Worm (Caenorhabditis elegans) whole organism, midembryonic: Measurements from ENCODE around the gene clec-251.

ENCODE experiments used
- T22C8.4 ChIP-seq: fragments of 200-800 bp; sonication (Bioruptor generic); IDR thresholded peaks from 2 replicates; pipeline ENCODE4 v1.3.6; 2022; ENCODE audit warnings: missing genetic modification characterization, missing compliant biosample characterization
- cog-1 ChIP-seq: sonication (generic microtip); optimal IDR thresholded peaks from 2 replicates; lab custom pipeline; 2016; ENCODE audit warnings: missing genetic modification characterization, missing compliant biosample characterization
- flt-1 ChIP-seq: fragments of 200-800 bp; sonication (Bioruptor generic); IDR thresholded peaks from 2 replicates; pipeline ENCODE4 v1.3.6; 2022; ENCODE audit warnings: missing genetic modification characterization, missing compliant biosample characterization
- klf-2 ChIP-seq: fragments of 200-800 bp; sonication (Bioruptor generic); conservative IDR thresholded peaks from 2 replicates; pipeline ENCODE4 v1.3.6; 2022; ENCODE audit warnings: missing genetic modification reagents, missing genetic modification characterization, missing compliant biosample characterization
- med-1 ChIP-seq: sonication (generic microtip); optimal IDR thresholded peaks from 2 replicates; lab custom pipeline; 2017; ENCODE audit warnings: missing genetic modification characterization, mild to moderate bottlenecking, missing compliant biosample characterization, antibody characterized with exemption, missing genetic modification reagents; ENCODE audit not compliant: insufficient read depth
- ref-1 ChIP-seq: fragments of 200-800 bp; sonication (Bioruptor generic); conservative IDR thresholded peaks from 2 replicates; pipeline ENCODE4 v1.3.6; 2022; ENCODE audit warnings: missing genetic modification reagents, missing genetic modification characterization, missing compliant biosample characterization
- tab-1 ChIP-seq: fragments of 200-800 bp; sonication (Bioruptor generic); IDR thresholded peaks from 2 replicates; pipeline ENCODE4 v1.3.6; 2022; ENCODE audit warnings: missing genetic modification characterization, missing compliant biosample characterization
- ztf-23 ChIP-seq: fragments of 200-800 bp; sonication (Bioruptor generic); IDR thresholded peaks from 2 replicates; pipeline ENCODE4 v1.3.6; 2022; ENCODE audit warnings: missing genetic modification reagents, missing genetic modification characterization, missing compliant biosample characterization
- ztf-29 ChIP-seq: fragments of 200-800 bp; sonication (Bioruptor generic); IDR thresholded peaks from 2 replicates; pipeline ENCODE4 v1.3.6; 2022; ENCODE audit warnings: missing genetic modification reagents, missing genetic modification characterization, missing compliant biosample characterization

The clec-251 gene

ce11 chrV:18722510-18723299 lies 24.1 kb downstream of the clec-251 start:
- TF ChIP-seq flt-1 = no peak
- TF ChIP-seq tab-1 (GFP tag; lab: Robert Waterston, UW) = 0 out of 2 replicates have a peak, but pooled peaks have one; percentile 53
- TF ChIP-seq T22C8.4 (GFP tag; lab: Robert Waterston, UW) = 0 out of 2 replicates have a peak, but pooled peaks have one; percentile 12

ce11 chrV:18721873-18722272 lies 24.9 kb downstream of the clec-251 start:
- TF ChIP-seq ztf-29 = no peak
- no peak for TF ChIP-seq ztf-23
- TF ChIP-seq ref-1 (GFP tag; lab: Robert Waterston, UW) = no peak
- no peak for TF ChIP-seq cog-1 (tag; lab: Kevin White, UChicago)
- TF ChIP-seq tab-1 (GFP tag; lab: Robert Waterston, UW) = no peak
- no peak for TF ChIP-seq flt-1
- TF ChIP-seq med-1 (GFP tag; lab: Kevin White, UChicago) = no peak
- no peak for TF ChIP-seq T22C8.4 (GFP tag; lab: Robert Waterston, UW)
- TF ChIP-seq klf-2 (GFP tag; lab: Robert Waterston, UW) = no peak

- TF ChIP-seq cog-1 (tag; lab: Kevin White, UChicago) (no peak), tab-1 (GFP tag; lab: Robert Waterston, UW) (0 out of 2 replicates have a peak, but pooled peaks have one; percentile 60), ref-1 (GFP tag; lab: Robert Waterston, UW) (no peak), T22C8.4 (GFP tag; lab: Robert Waterston, UW) (0 out of 2 replicates have a peak, but pooled peaks have one; percentile 30), med-1 (GFP tag; lab: Kevin White, UChicago) (peak; percentile 44), ztf-29 (no peak), klf-2 (GFP tag; lab: Robert Waterston, UW) (no peak), ztf-23 (no peak), flt-1 (no peak)
Measured at ce11 chrV:18719956-18720489, 26.8 kb downstream of the clec-251 start, which contains the start of gene Y17D7C.2. Gene Y17D7C.2, minus strand, starts transcription at chrV:18719987.

ce11 chrV:18719412-18719811 lies 27.4 kb downstream of the clec-251 start:
- no peak for TF ChIP-seq cog-1 (tag; lab: Kevin White, UChicago)
- no peak for TF ChIP-seq ztf-29
- TF ChIP-seq med-1 (GFP tag; lab: Kevin White, UChicago) = no peak
- no peak for TF ChIP-seq ztf-23
- peak; percentile 50; the same call in 1 of the 2 replicates for TF ChIP-seq ref-1 (GFP tag; lab: Robert Waterston, UW)
- TF ChIP-seq T22C8.4 (GFP tag; lab: Robert Waterston, UW) = no peak
- TF ChIP-seq tab-1 (GFP tag; lab: Robert Waterston, UW) = peak; percentile 46; the same call in 1 of the 2 replicates

- TF ChIP-seq T22C8.4 (GFP tag; lab: Robert Waterston, UW) = peak; percentile 54
- TF ChIP-seq ztf-23 = no peak
- TF ChIP-seq ref-1 (GFP tag; lab: Robert Waterston, UW) = peak; percentile 43
- TF ChIP-seq tab-1 (GFP tag; lab: Robert Waterston, UW) = peak; percentile 75
Measured at ce11 chrV:18712118-18712517, 34.7 kb downstream of the clec-251 start.

- TF ChIP-seq tab-1 (GFP tag; lab: Robert Waterston, UW) = no peak
- no peak for TF ChIP-seq ztf-29
- TF ChIP-seq T22C8.4 (GFP tag; lab: Robert Waterston, UW) = no peak
- TF ChIP-seq cog-1 (tag; lab: Kevin White, UChicago) = no peak
- TF ChIP-seq klf-2 (GFP tag; lab: Robert Waterston, UW) = no peak
- TF ChIP-seq med-1 (GFP tag; lab: Kevin White, UChicago) = no peak
- no peak for TF ChIP-seq flt-1
- no peak for TF ChIP-seq ztf-23
Measured at ce11 chrV:18711362-18711761, 35.4 kb downstream of the clec-251 start.

- TF ChIP-seq T22C8.4 (GFP tag; lab: Robert Waterston, UW) (no peak), cog-1 (tag; lab: Kevin White, UChicago) (peak; percentile 84), tab-1 (GFP tag; lab: Robert Waterston, UW) (peak; percentile 71; the same call in 1 of the 2 replicates)
Measured at ce11 chrV:18710045-18710490, 36.7 kb downstream of the clec-251 start.

- TF ChIP-seq med-1 (GFP tag; lab: Kevin White, UChicago) (no peak), cog-1 (tag; lab: Kevin White, UChicago) (no peak), ref-1 (GFP tag; lab: Robert Waterston, UW) (no peak), klf-2 (GFP tag; lab: Robert Waterston, UW) (no peak), tab-1 (GFP tag; lab: Robert Waterston, UW) (no peak), flt-1 (no peak), ztf-23 (no peak), ztf-29 (no peak), T22C8.4 (GFP tag; lab: Robert Waterston, UW) (no peak; the same call in 1 of the 2 replicates)
Measured at ce11 chrV:18709203-18709860, 37.5 kb downstream of the clec-251 start, which contains the start of gene Y17D7C.6. Gene Y17D7C.6, plus strand, starts transcription at chrV:18709810.

ce11 chrV:18708015-18708414 lies 38.8 kb downstream of the clec-251 start:
- TF ChIP-seq med-1 (GFP tag; lab: Kevin White, UChicago) = no peak
- no peak for TF ChIP-seq ztf-23
- TF ChIP-seq ztf-29 = no peak
- TF ChIP-seq cog-1 (tag; lab: Kevin White, UChicago) = no peak
